Worm (Caenorhabditis elegans) whole organism, mixed stage, embryonic: Measurements from ENCODE around the gene tbx-9.

Source experiments
- ceh-83 ChIP-seq: fragments of 200-800 bp; sonication (Bioruptor generic); optimal IDR thresholded peaks from 2 replicates; lab custom pipeline; 2018; ENCODE audit warnings: mild to moderate bottlenecking, missing genetic modification characterization, missing compliant biosample characterization
- elt-3 ChIP-seq: fragments of 150-350 bp; optimal IDR thresholded peaks from 2 replicates; lab custom pipeline; 2014; ENCODE audit warnings: missing biosample characterization, missing genetic modification characterization
- mab-5 ChIP-seq: fragments of 150-350 bp; optimal IDR thresholded peaks from 2 replicates; lab custom pipeline; 2014; ENCODE audit warnings: missing biosample characterization, missing genetic modification characterization
- nhr-12 ChIP-seq: fragments of 150-350 bp; optimal IDR thresholded peaks from 2 replicates; lab custom pipeline; 2014; ENCODE audit warnings: missing biosample characterization, missing genetic modification characterization
- nhr-237 ChIP-seq: fragments of 150-350 bp; optimal IDR thresholded peaks from 2 replicates; lab custom pipeline; 2014; ENCODE audit warnings: missing biosample characterization, missing genetic modification characterization
- pha-4 ChIP-seq: fragments of 150-350 bp; optimal IDR thresholded peaks from 2 replicates; lab custom pipeline; 2018; ENCODE audit warnings: missing biosample characterization, missing genetic modification reagents, missing genetic modification characterization
- unc-62 ChIP-seq: fragments of 150-350 bp; optimal IDR thresholded peaks from 2 replicates; lab custom pipeline; 2014; ENCODE audit warnings: missing biosample characterization, missing genetic modification reagents, missing genetic modification characterization

DNA sequence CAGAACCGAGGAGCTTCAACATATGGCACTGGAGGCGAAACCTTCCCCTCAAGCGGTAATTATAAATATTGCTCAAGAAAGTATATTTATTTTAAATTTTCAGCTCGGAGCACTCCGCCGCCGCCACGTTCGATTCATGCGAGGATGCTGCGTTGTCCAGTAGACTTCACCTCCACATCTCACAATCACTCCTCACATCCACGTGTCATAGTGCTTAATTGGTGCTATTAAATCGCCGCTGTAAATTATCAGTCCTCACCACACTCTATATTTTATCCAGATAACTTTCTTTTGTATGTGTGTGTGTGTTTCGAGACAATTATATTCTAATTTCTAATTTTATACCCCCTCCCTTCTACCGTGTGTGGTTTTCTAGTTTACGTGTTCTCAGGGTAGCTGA, 12.9 kb upstream of the tbx-9 start:
- TF ChIP-seq nhr-12 (no peak), pha-4 (tag; lab: Kevin White, UChicago) (no peak), nhr-237 (tag; lab: Kevin White, UChicago) (no peak), elt-3 (tag; lab: Kevin White, UChicago) (no peak), mab-5 (no peak), unc-62 (GFP tag; lab: Kevin White, UChicago) (no peak), ceh-83 (GFP tag; lab: Kevin White, UChicago) (no peak)
